Fruit fly (Drosophila melanogaster) Kc167 (cell line): Measurements from ENCODE around the gene CG9988.

Source experiments
- psq ChIP-seq: fragments of >200 bp; optimal IDR thresholded peaks from 2 replicates; lab custom pipeline; 2017; ENCODE audit warnings: missing external identifiers
- ttk ChIP-seq: sonication (Bioruptor generic); optimal IDR thresholded peaks from 2 replicates; lab custom pipeline; 2017; ENCODE audit warnings: missing external identifiers

dm6 chr3R:28594900-28595299 lies 41.3 kb upstream of the CG9988 start:
- TF ChIP-seq ttk (lab: Kevin White, UChicago), result no peak
- no peak for TF ChIP-seq psq
